Worm (Caenorhabditis elegans): ENCODE results near the gene apd-3.

Gene apd-3

ce11 chrII:3516175-3516574 is 30.1 kb downstream of the apd-3 start:
- no peak for TF ChIP-seq tab-1 (GFP tag; IDR thresholded peaks at IDR 0.05)
- no peak for TF ChIP-seq T22C8.4 (GFP tag; IDR thresholded peaks at IDR 0.05)
- no peak for TF ChIP-seq med-1 (GFP tag; optimal IDR thresholded peaks at IDR 0.05; ENCODE audit: insufficient read depth)
- TF ChIP-seq flt-1 (GFP tag; IDR thresholded peaks at IDR 0.05) = no peak
- no peak for TF ChIP-seq klf-2 (GFP tag; conservative IDR thresholded peaks at IDR 0.05)
- no peak for TF ChIP-seq cog-1 (tag; optimal IDR thresholded peaks at IDR 0.05)
- TF ChIP-seq ztf-29 (GFP tag; IDR thresholded peaks at IDR 0.05) = no peak
- TF ChIP-seq ref-1 (GFP tag; conservative IDR thresholded peaks at IDR 0.05) = no peak
- TF ChIP-seq ztf-23 (GFP tag; IDR thresholded peaks at IDR 0.05) = no peak

DNA sequence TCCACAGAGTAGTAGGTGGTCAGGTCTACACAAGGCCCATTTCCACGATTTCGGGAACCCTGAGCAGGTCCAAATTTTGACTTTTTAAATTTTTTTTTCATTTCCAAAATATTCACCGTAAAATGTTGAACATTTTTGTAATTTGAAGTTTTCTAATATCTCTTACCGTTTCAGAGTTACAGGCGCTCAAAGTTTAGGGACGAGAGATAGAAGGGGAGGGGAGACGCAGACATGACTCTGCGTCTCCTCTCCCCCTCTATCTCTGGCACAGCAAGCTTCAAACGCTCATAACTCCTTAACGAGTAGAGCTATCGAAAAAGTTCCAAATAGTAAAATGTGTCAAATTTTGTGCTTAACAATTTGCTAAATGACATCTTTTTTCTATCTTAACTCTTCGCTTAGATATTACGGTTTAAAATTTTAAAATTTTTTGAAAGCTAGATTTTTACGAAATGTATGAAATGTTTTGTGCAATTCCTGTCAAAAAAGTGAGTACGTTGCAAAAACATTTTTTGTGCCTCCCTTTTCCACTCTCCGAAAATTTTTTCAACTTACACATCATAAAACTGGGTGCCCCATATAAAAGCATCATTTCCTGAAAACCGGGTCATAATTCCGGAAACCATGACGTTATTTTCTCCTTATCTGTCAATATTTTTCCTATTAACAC is 30.7 kb downstream of the apd-3 start, which contains the start of the genes Y49F6B.14 and clec-125:
Gene Y49F6B.14 (minus strand): TSS at position 101 of the 670 bp plus-strand sequence.
Gene clec-125 (plus strand): TSS at position 620 of the 670 bp plus-strand sequence.
- TF ChIP-seq T22C8.4 (GFP tag; IDR thresholded peaks at IDR 0.05) (no peak), ztf-29 (GFP tag; IDR thresholded peaks at IDR 0.05) (no peak), ref-1 (GFP tag; conservative IDR thresholded peaks at IDR 0.05) (no peak), cog-1 (tag; optimal IDR thresholded peaks at IDR 0.05) (no peak), ztf-23 (GFP tag; IDR thresholded peaks at IDR 0.05) (no peak), tab-1 (GFP tag; IDR thresholded peaks at IDR 0.05) (no peak), med-1 (GFP tag; optimal IDR thresholded peaks at IDR 0.05; ENCODE audit: insufficient read depth) (no peak), klf-2 (GFP tag; conservative IDR thresholded peaks at IDR 0.05) (no peak), flt-1 (GFP tag; IDR thresholded peaks at IDR 0.05) (no peak)

ce11 chrII:3514631-3515030 is 31.6 kb downstream of the apd-3 start, which contains the start of gene srz-5:
Gene srz-5, minus strand, starts transcription at chrII:3514731.
- no peak for TF ChIP-seq med-1 (GFP tag; optimal IDR thresholded peaks at IDR 0.05; ENCODE audit: insufficient read depth)
- TF ChIP-seq tab-1 (GFP tag; IDR thresholded peaks at IDR 0.05) = no peak
- TF ChIP-seq ref-1 (GFP tag; conservative IDR thresholded peaks at IDR 0.05) = no peak
- no peak for TF ChIP-seq klf-2 (GFP tag; conservative IDR thresholded peaks at IDR 0.05)
- no peak for TF ChIP-seq ztf-29 (GFP tag; IDR thresholded peaks at IDR 0.05)
- TF ChIP-seq ztf-23 (GFP tag; IDR thresholded peaks at IDR 0.05) = no peak
- TF ChIP-seq T22C8.4 (GFP tag; IDR thresholded peaks at IDR 0.05) = no peak
- no peak for TF ChIP-seq cog-1 (tag; optimal IDR thresholded peaks at IDR 0.05)
- no peak for TF ChIP-seq flt-1 (GFP tag; IDR thresholded peaks at IDR 0.05)

ce11 chrII:3512240-3512639 is 34.0 kb downstream of the apd-3 start, which contains the start of gene Y49F6B.19:
Gene Y49F6B.19, minus strand, starts transcription at chrII:3512340.
- TF ChIP-seq ztf-29 (GFP tag; IDR thresholded peaks at IDR 0.05) = no peak
- TF ChIP-seq tab-1 (GFP tag; IDR thresholded peaks at IDR 0.05) = no peak
- no peak for TF ChIP-seq flt-1 (GFP tag; IDR thresholded peaks at IDR 0.05)
- no peak for TF ChIP-seq klf-2 (GFP tag; conservative IDR thresholded peaks at IDR 0.05)
- TF ChIP-seq ref-1 (GFP tag; conservative IDR thresholded peaks at IDR 0.05) = no peak
- no peak for TF ChIP-seq med-1 (GFP tag; optimal IDR thresholded peaks at IDR 0.05; ENCODE audit: insufficient read depth)
- no peak for TF ChIP-seq cog-1 (tag; optimal IDR thresholded peaks at IDR 0.05)
- TF ChIP-seq T22C8.4 (GFP tag; IDR thresholded peaks at IDR 0.05) = no peak
- TF ChIP-seq ztf-23 (GFP tag; IDR thresholded peaks at IDR 0.05) = no peak

DNA sequence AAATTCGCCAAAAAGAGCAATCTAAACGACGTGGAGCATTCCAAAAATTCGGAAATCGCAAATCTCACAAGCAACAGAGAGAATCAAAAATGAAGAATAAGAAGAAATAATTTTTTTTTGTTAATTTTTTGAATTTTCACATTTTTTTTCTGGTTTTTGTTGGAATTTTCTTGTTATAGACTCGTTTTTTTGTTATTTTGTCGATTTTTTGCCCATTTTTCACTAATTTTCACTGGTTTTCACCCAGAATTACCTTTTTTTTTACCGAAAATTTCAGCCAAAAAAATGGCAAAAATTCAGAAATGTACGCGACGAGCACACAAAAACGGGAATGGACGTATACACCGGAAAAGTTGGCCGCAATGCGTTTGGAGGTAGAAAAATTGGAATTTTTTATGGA is 41.5 kb downstream of the apd-3 start, which contains the start of gene cyh-1:
Gene cyh-1 (plus strand): TSS at position 301 of the 400 bp plus-strand sequence.
- TF ChIP-seq flt-1 (GFP tag; IDR thresholded peaks at IDR 0.05) = no peak
- no peak for TF ChIP-seq ztf-23 (GFP tag; IDR thresholded peaks at IDR 0.05)
- no peak for TF ChIP-seq tab-1 (GFP tag; IDR thresholded peaks at IDR 0.05)
- TF ChIP-seq med-1 (GFP tag; optimal IDR thresholded peaks at IDR 0.05; ENCODE audit: insufficient read depth) = no peak
- TF ChIP-seq ref-1 (GFP tag; conservative IDR thresholded peaks at IDR 0.05) = no peak
- TF ChIP-seq T22C8.4 (GFP tag; IDR thresholded peaks at IDR 0.05) = no peak
- no peak for TF ChIP-seq cog-1 (tag; optimal IDR thresholded peaks at IDR 0.05)
- no peak for TF ChIP-seq ztf-29 (GFP tag; IDR thresholded peaks at IDR 0.05)
- no peak for TF ChIP-seq klf-2 (GFP tag; conservative IDR thresholded peaks at IDR 0.05)

- peak; percentile 51 for TF ChIP-seq cog-1 (tag; optimal IDR thresholded peaks at IDR 0.05)
- TF ChIP-seq med-1 (GFP tag; optimal IDR thresholded peaks at IDR 0.05; ENCODE audit: insufficient read depth) = no peak
- TF ChIP-seq flt-1 (GFP tag; IDR thresholded peaks at IDR 0.05) = peak; percentile 60; the same call in 1 of the 2 replicates
- TF ChIP-seq ztf-23 (GFP tag; IDR thresholded peaks at IDR 0.05) = peak; percentile 62; the same call in 1 of the 2 replicates
- peak; percentile 49; the same call in 1 of the 2 replicates for TF ChIP-seq T22C8.4 (GFP tag; IDR thresholded peaks at IDR 0.05)
- no peak for TF ChIP-seq tab-1 (GFP tag; IDR thresholded peaks at IDR 0.05)
- TF ChIP-seq klf-2 (GFP tag; conservative IDR thresholded peaks at IDR 0.05) = peak; percentile 63; the same call in 1 of the 2 replicates
- no peak for TF ChIP-seq ztf-29 (GFP tag; IDR thresholded peaks at IDR 0.05)
- no peak for TF ChIP-seq ref-1 (GFP tag; conservative IDR thresholded peaks at IDR 0.05)
These were observed 43.5 kb downstream of the apd-3 start, which contains the start of the genes col-71 and Y49F6B.2 for ce11 chrII:3502520-3503323. Gene col-71, minus strand, starts transcription at chrII:3502570. Gene Y49F6B.2, plus strand, starts transcription at chrII:3502968.

- no peak for TF ChIP-seq tab-1 (GFP tag; IDR thresholded peaks at IDR 0.05)
- TF ChIP-seq ztf-23 (GFP tag; IDR thresholded peaks at IDR 0.05) = no peak
- no peak for TF ChIP-seq med-1 (GFP tag; optimal IDR thresholded peaks at IDR 0.05; ENCODE audit: insufficient read depth)
- TF ChIP-seq T22C8.4 (GFP tag; IDR thresholded peaks at IDR 0.05) = no peak
- TF ChIP-seq flt-1 (GFP tag; IDR thresholded peaks at IDR 0.05) = no peak
- no peak for TF ChIP-seq klf-2 (GFP tag; conservative IDR thresholded peaks at IDR 0.05)
- no peak for TF ChIP-seq cog-1 (tag; optimal IDR thresholded peaks at IDR 0.05)
- no peak for TF ChIP-seq ztf-29 (GFP tag; IDR thresholded peaks at IDR 0.05)
- TF ChIP-seq ref-1 (GFP tag; conservative IDR thresholded peaks at IDR 0.05) = no peak
These were observed 44.2 kb downstream of the apd-3 start for ce11 chrII:3502011-3502410.

DNA sequence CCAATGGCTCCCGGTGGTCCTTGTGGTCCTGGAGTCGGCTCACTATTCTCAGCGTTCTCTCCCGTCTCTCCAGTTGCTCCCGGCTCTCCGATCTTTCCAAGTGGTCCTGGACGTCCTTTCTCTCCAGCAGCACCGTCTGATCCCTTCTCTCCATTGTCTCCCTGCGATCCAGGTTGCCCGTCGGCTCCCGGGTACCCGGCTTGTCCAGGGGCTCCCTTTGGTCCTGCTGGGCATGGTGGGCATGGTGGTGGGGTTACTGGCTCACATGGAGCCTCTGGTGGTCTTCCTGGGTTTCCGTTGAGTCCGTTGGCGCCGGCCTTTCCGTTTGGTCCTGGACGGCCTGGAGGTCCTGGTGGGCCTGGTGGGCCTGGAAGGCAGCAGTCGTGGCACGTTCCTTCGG is 45.9 kb downstream of the apd-3 start:
- TF ChIP-seq klf-2 (GFP tag; conservative IDR thresholded peaks at IDR 0.05) (no peak), flt-1 (GFP tag; IDR thresholded peaks at IDR 0.05) (no peak), tab-1 (GFP tag; IDR thresholded peaks at IDR 0.05) (no peak), ztf-29 (GFP tag; IDR thresholded peaks at IDR 0.05) (no peak), T22C8.4 (GFP tag; IDR thresholded peaks at IDR 0.05) (no peak), ref-1 (GFP tag; conservative IDR thresholded peaks at IDR 0.05) (no peak), ztf-23 (GFP tag; IDR thresholded peaks at IDR 0.05) (no peak), med-1 (GFP tag; optimal IDR thresholded peaks at IDR 0.05; ENCODE audit: insufficient read depth) (no peak), cog-1 (tag; optimal IDR thresholded peaks at IDR 0.05) (no peak)
